Fruit fly (Drosophila melanogaster) whole organism, embryonic: ENCODE data around the gene Adat1.

Experiments used
- Ada2b ChIP-seq: fragments of 200-800 bp; sonication (Bioruptor generic); IDR thresholded peaks from 2 replicates; pipeline ENCODE4 v1.3.6; 2022; ENCODE audit warnings: missing biosample characterization, missing genetic modification characterization
- Asciz ChIP-seq: fragments of 200-800 bp; sonication (Bioruptor generic); optimal IDR thresholded peaks from 2 replicates; lab custom pipeline; 2017; ENCODE audit warnings: missing biosample characterization, mild to moderate bottlenecking, missing genetic modification characterization, missing genetic modification reagents
- Atf3 ChIP-seq: fragments of 200-800 bp; sonication (Bioruptor generic); optimal IDR thresholded peaks from 3 replicates; lab custom pipeline; 2016; ENCODE audit warnings: missing biosample characterization, missing genetic modification characterization
- B-H1 ChIP-seq: fragments of 200-800 bp; sonication (Bioruptor generic); IDR thresholded peaks from 3 replicates; pipeline ENCODE4 v1.3.6; 2022; ENCODE audit warnings: missing biosample characterization, missing genetic modification characterization
- CG1024 ChIP-seq: fragments of 200-800 bp; sonication (Bioruptor generic); IDR thresholded peaks from 2 replicates; pipeline ENCODE4 v1.3.6; 2022; ENCODE audit warnings: missing biosample characterization, missing genetic modification characterization
- CG11085 ChIP-seq: fragments of 200-800 bp; sonication (Bioruptor generic); IDR thresholded peaks from 2 replicates; pipeline ENCODE4 v1.3.6; 2022; ENCODE audit warnings: missing biosample characterization, missing genetic modification characterization
- CG11456 ChIP-seq: fragments of 200-800 bp; sonication (Bioruptor generic); IDR thresholded peaks from 3 replicates; pipeline ENCODE4 v1.3.6; 2022; ENCODE audit warnings: missing biosample characterization, missing genetic modification characterization
- CG13424 ChIP-seq: fragments of 200-800 bp; sonication (Bioruptor generic); optimal IDR thresholded peaks from 2 replicates; lab custom pipeline; 2019; ENCODE audit warnings: missing biosample characterization, mild to moderate bottlenecking, missing genetic modification characterization, moderate library complexity
- CG15696 ChIP-seq: fragments of 200-800 bp; sonication (Bioruptor generic); optimal IDR thresholded peaks from 2 replicates; lab custom pipeline; 2019; ENCODE audit warnings: missing biosample characterization, mild to moderate bottlenecking, missing genetic modification characterization, moderate library complexity
- CG16813 ChIP-seq: fragments of 200-800 bp; sonication (Bioruptor generic); IDR thresholded peaks from 3 replicates; pipeline ENCODE4 v1.3.6; 2022; ENCODE audit warnings: missing biosample characterization, missing genetic modification characterization; ENCODE audit not compliant: partially characterized antibody
- CG17829 ChIP-seq: fragments of 200-800 bp; optimal IDR thresholded peaks from 2 replicates; lab custom pipeline; 2019; ENCODE audit warnings: missing biosample characterization, mild to moderate bottlenecking, missing genetic modification characterization, moderate library complexity
- CG30403 ChIP-seq: fragments of 200-800 bp; sonication (Bioruptor generic); optimal IDR thresholded peaks from 3 replicates; lab custom pipeline; 2016; ENCODE audit warnings: missing biosample characterization, missing genetic modification characterization
- CG30431 ChIP-seq: fragments of 200-800 bp; sonication (Bioruptor generic); optimal IDR thresholded peaks from 2 replicates; lab custom pipeline; 2017; ENCODE audit warnings: missing biosample characterization, missing genetic modification characterization
- CG3163 ChIP-seq: fragments of 200-800 bp; sonication (Bioruptor generic); optimal IDR thresholded peaks from 3 replicates; lab custom pipeline; 2016; ENCODE audit warnings: missing biosample characterization, missing genetic modification characterization
- CG32532 ChIP-seq: fragments of 200-800 bp; sonication (Bioruptor generic); IDR thresholded peaks from 2 replicates; pipeline ENCODE4 v1.3.6; 2022; ENCODE audit warnings: missing biosample characterization, missing genetic modification characterization
- CG3838 ChIP-seq: fragments of 200-800 bp; sonication (Bioruptor generic); optimal IDR thresholded peaks from 3 replicates; lab custom pipeline; 2016; ENCODE audit warnings: missing biosample characterization, missing genetic modification characterization
- CG3847 ChIP-seq: fragments of 200-800 bp; sonication (Bioruptor generic); IDR thresholded peaks from 2 replicates; pipeline ENCODE4 v1.3.6; 2022; ENCODE audit warnings: missing biosample characterization, missing genetic modification characterization
- CG4854 ChIP-seq: fragments of 200-800 bp; sonication (Bioruptor generic); optimal IDR thresholded peaks from 2 replicates; lab custom pipeline; 2016; ENCODE audit warnings: missing biosample characterization, missing genetic modification characterization, inconsistent platforms
- CG5245 ChIP-seq: fragments of 200-800 bp; sonication (Bioruptor generic); optimal IDR thresholded peaks from 3 replicates; lab custom pipeline; 2016; ENCODE audit warnings: missing biosample characterization, missing genetic modification characterization
- CG6683 ChIP-seq: fragments of 200-800 bp; sonication (Bioruptor generic); optimal IDR thresholded peaks from 2 replicates; lab custom pipeline; 2017; ENCODE audit warnings: missing biosample characterization, mild to moderate bottlenecking, missing genetic modification characterization, missing genetic modification reagents
- CG7357 ChIP-seq: fragments of 200-800 bp; sonication (Bioruptor generic); IDR thresholded peaks from 3 replicates; pipeline ENCODE4 v1.3.6; 2022; ENCODE audit warnings: missing biosample characterization, missing genetic modification characterization
- CG7786 ChIP-seq: fragments of 200-800 bp; sonication (Bioruptor generic); optimal IDR thresholded peaks from 2 replicates; lab custom pipeline; 2016; ENCODE audit warnings: missing biosample characterization, missing genetic modification characterization
- CG9609 ChIP-seq: fragments of 200-800 bp; sonication (Bioruptor generic); optimal IDR thresholded peaks from 3 replicates; lab custom pipeline; 2016; ENCODE audit warnings: missing biosample characterization, missing genetic modification characterization
- CHES-1-like ChIP-seq: fragments of 200-800 bp; sonication (Bioruptor generic); optimal IDR thresholded peaks from 2 replicates; lab custom pipeline; 2016; ENCODE audit warnings: missing biosample characterization, missing genetic modification characterization
- D19B ChIP-seq: fragments of 200-800 bp; sonication (Bioruptor generic); optimal IDR thresholded peaks from 2 replicates; lab custom pipeline; 2017; ENCODE audit warnings: missing biosample characterization, mild to moderate bottlenecking, missing genetic modification characterization
- Deaf1 ChIP-seq: fragments of 200-800 bp; optimal IDR thresholded peaks from 3 replicates; lab custom pipeline; 2019; ENCODE audit warnings: missing biosample characterization, mild to moderate bottlenecking, missing genetic modification characterization, moderate library complexity
- Dll ChIP-seq: fragments of 200-800 bp; sonication (Bioruptor generic); IDR thresholded peaks from 4 replicates; pipeline ENCODE4 v1.3.6; 2022; ENCODE audit warnings: missing biosample characterization, missing genetic modification characterization; ENCODE audit not compliant: partially characterized antibody
- ERR ChIP-seq: fragments of 200-800 bp; sonication (Bioruptor generic); optimal IDR thresholded peaks from 2 replicates; lab custom pipeline; 2016; ENCODE audit warnings: missing biosample characterization, missing genetic modification characterization
- Elba2 ChIP-seq: fragments of 200-800 bp; sonication (Bioruptor generic); optimal IDR thresholded peaks from 3 replicates; lab custom pipeline; 2016; ENCODE audit warnings: missing biosample characterization, missing genetic modification characterization
- H15 ChIP-seq: fragments of 200-800 bp; sonication (Bioruptor generic); IDR thresholded peaks from 3 replicates; pipeline ENCODE4 v1.3.6; 2022; ENCODE audit warnings: missing biosample characterization, missing genetic modification characterization
- HLHmδ ChIP-seq: fragments of 200-800 bp; sonication (Bioruptor generic); optimal IDR thresholded peaks from 2 replicates; lab custom pipeline; 2018; ENCODE audit warnings: missing biosample characterization, mild to moderate bottlenecking, missing genetic modification characterization, moderate library complexity
- HmgZ ChIP-seq: fragments of 200-800 bp; sonication (Bioruptor generic); optimal IDR thresholded peaks from 2 replicates; lab custom pipeline; 2018; ENCODE audit warnings: missing biosample characterization, mild to moderate bottlenecking, missing genetic modification characterization
- MBD-R2 ChIP-seq: fragments of 200-800 bp; sonication (Bioruptor generic); IDR thresholded peaks from 2 replicates; pipeline ENCODE4 v1.3.6; 2022; ENCODE audit warnings: missing biosample characterization, missing genetic modification characterization
- Mrtf ChIP-seq: fragments of 200-800 bp; sonication (Bioruptor generic); IDR thresholded peaks from 3 replicates; pipeline ENCODE4 v1.3.6; 2022; ENCODE audit warnings: missing biosample characterization, missing genetic modification characterization
- Rx ChIP-seq: fragments of 200-800 bp; sonication (Bioruptor generic); IDR thresholded peaks from 2 replicates; pipeline ENCODE4 v1.3.6; 2022; ENCODE audit warnings: missing biosample characterization, missing genetic modification characterization
- amos ChIP-seq: fragments of 200-800 bp; sonication (Bioruptor generic); IDR thresholded peaks from 2 replicates; pipeline ENCODE4 v1.3.6; 2022; ENCODE audit warnings: missing biosample characterization, missing genetic modification characterization; ENCODE audit not compliant: partially characterized antibody
- ash1 ChIP-seq: fragments of 200-800 bp; sonication (Bioruptor generic); optimal IDR thresholded peaks from 2 replicates; lab custom pipeline; 2018; ENCODE audit warnings: missing biosample characterization, mild to moderate bottlenecking, missing genetic modification characterization
- chinmo ChIP-seq: fragments of 200-800 bp; sonication (Bioruptor generic); IDR thresholded peaks from 4 replicates; pipeline ENCODE4 v1.3.6; 2022; ENCODE audit warnings: missing biosample characterization, missing genetic modification characterization; ENCODE audit not compliant: partially characterized antibody
- fd64A ChIP-seq: fragments of 200-800 bp; sonication (Bioruptor generic); optimal IDR thresholded peaks from 3 replicates; lab custom pipeline; 2018; ENCODE audit warnings: missing biosample characterization, mild to moderate bottlenecking, missing genetic modification characterization
- fu2 ChIP-seq: fragments of 200-800 bp; sonication (Bioruptor generic); optimal IDR thresholded peaks from 2 replicates; lab custom pipeline; 2016; ENCODE audit warnings: missing biosample characterization, missing genetic modification characterization
- gfzf ChIP-seq: fragments of 200-800 bp; sonication (Bioruptor generic); optimal IDR thresholded peaks from 2 replicates; lab custom pipeline; 2016; ENCODE audit warnings: missing biosample characterization, mild to moderate bottlenecking, missing genetic modification characterization, moderate library complexity
- knrl ChIP-seq: fragments of 200-800 bp; sonication (Bioruptor generic); IDR thresholded peaks from 3 replicates; pipeline ENCODE4 v1.3.6; 2022; ENCODE audit warnings: missing biosample characterization, missing genetic modification characterization; ENCODE audit not compliant: partially characterized antibody
- nmo ChIP-seq: fragments of 200-800 bp; sonication (Bioruptor generic); optimal IDR thresholded peaks from 2 replicates; lab custom pipeline; 2018; ENCODE audit warnings: missing biosample characterization, mild to moderate bottlenecking, missing genetic modification characterization, moderate library complexity
- phol ChIP-seq: fragments of 200-800 bp; sonication (Bioruptor generic); optimal IDR thresholded peaks from 3 replicates; lab custom pipeline; 2018; ENCODE audit warnings: missing biosample characterization, mild to moderate bottlenecking, missing genetic modification characterization, moderate library complexity
- pnt ChIP-seq: fragments of 200-800 bp; sonication (Bioruptor generic); optimal IDR thresholded peaks from 3 replicates; lab custom pipeline; 2016; ENCODE audit warnings: missing biosample characterization, missing genetic modification characterization
- row ChIP-seq: fragments of 200-800 bp; sonication (Bioruptor generic); IDR thresholded peaks from 3 replicates; pipeline ENCODE4 v1.3.6; 2022; ENCODE audit warnings: missing biosample characterization, missing genetic modification characterization
- toy ChIP-seq: fragments of 200-800 bp; sonication (Bioruptor generic); IDR thresholded peaks from 2 replicates; pipeline ENCODE4 v1.3.6; 2022; ENCODE audit warnings: missing biosample characterization, missing genetic modification characterization
- trem ChIP-seq: fragments of 200-800 bp; optimal IDR thresholded peaks from 3 replicates; lab custom pipeline; 2019; ENCODE audit warnings: missing biosample characterization, mild to moderate bottlenecking, missing genetic modification characterization, moderate library complexity
- tup ChIP-seq: fragments of 200-800 bp; sonication (Bioruptor generic); optimal IDR thresholded peaks from 2 replicates; lab custom pipeline; 2016; ENCODE audit warnings: missing biosample characterization, mild to moderate bottlenecking, missing genetic modification characterization, moderate library complexity
- wdn ChIP-seq: fragments of 200-800 bp; sonication (Bioruptor generic); IDR thresholded peaks from 2 replicates; pipeline ENCODE4 v1.3.6; 2022; ENCODE audit warnings: missing biosample characterization, missing genetic modification characterization
- yki ChIP-seq: fragments of >200 bp; optimal IDR thresholded peaks from 3 replicates; lab custom pipeline; 2018
- zfh2 ChIP-seq: fragments of 200-800 bp; sonication (Bioruptor generic); optimal IDR thresholded peaks from 2 replicates; lab custom pipeline; 2016; ENCODE audit warnings: missing biosample characterization, missing genetic modification characterization

Adat1 gene

dm6 chr2L:13833058-13833457, 21.8 kb upstream of the Adat1 start, which contains the start of the genes GatC, PolG2 and Polr2C (continued):
- no peak for TF ChIP-seq wdn (GFP tag; lab: Robert Waterston, UW)
- peak; percentile 80 for TF ChIP-seq Dll
- no peak for TF ChIP-seq H15 (GFP tag; lab: Robert Waterston, UW)
- TF ChIP-seq B-H1, result no peak; the same call in 2 of the 3 replicates
- TF ChIP-seq Rx (GFP tag; lab: Robert Waterston, UW), result no peak
- TF ChIP-seq trem (tag; lab: Kevin White, UChicago), result peak; percentile 54
- peak; percentile 51 for TF ChIP-seq CG9609 (GFP tag; lab: Kevin White, UChicago)
- no peak for TF ChIP-seq CG1024 (GFP tag; lab: Robert Waterston, UW)
- TF ChIP-seq CG3847 (GFP tag; lab: Robert Waterston, UW), result peak; percentile 27; the same call in 1 of the 2 replicates
- peak; percentile 11 for TF ChIP-seq pnt (GFP tag; lab: Kevin White, UChicago)
- no peak for TF ChIP-seq ash1 (GFP tag; lab: Kevin White, UChicago)
- TF ChIP-seq CG32532 (GFP tag; lab: Robert Waterston, UW), result peak; percentile 34; the same call in 1 of the 2 replicates
- peak; percentile 72 for TF ChIP-seq CHES-1-like (GFP tag; lab: Kevin White, UChicago)
- TF ChIP-seq CG30431 (GFP tag; lab: Kevin White, UChicago), result no peak
- peak; percentile 48; the same call in 1 of the 2 replicates for TF ChIP-seq Ada2b
- peak; percentile 79; the same call in 1 of the 2 replicates for TF ChIP-seq amos (GFP tag; lab: Robert Waterston, UW)
- TF ChIP-seq Elba2 (GFP tag; lab: Kevin White, UChicago), result peak; percentile 67
- TF ChIP-seq yki (lab: Kevin White, UChicago), result no peak
- peak; percentile 2 for TF ChIP-seq CG15696 (tag; lab: Kevin White, UChicago)
- peak; percentile 82 for TF ChIP-seq CG7357 (GFP tag; lab: Robert Waterston, UW)
- TF ChIP-seq CG5245 (GFP tag; lab: Kevin White, UChicago), result no peak
- no peak for TF ChIP-seq D19B
- TF ChIP-seq phol (tag; lab: Kevin White, UChicago), result peak; percentile 55
- TF ChIP-seq Deaf1 (tag; lab: Kevin White, UChicago), result no peak
- peak; percentile 55 for TF ChIP-seq zfh2
- peak; percentile 61 for TF ChIP-seq HmgZ (tag; lab: Kevin White, UChicago)
- TF ChIP-seq MBD-R2 (GFP tag; lab: Robert Waterston, UW), result peak; percentile 82
- peak; percentile 84 for TF ChIP-seq chinmo (GFP tag; lab: Robert Waterston, UW)
- TF ChIP-seq CG3838 (GFP tag; lab: Kevin White, UChicago), result peak; percentile 60
- peak; percentile 81 for TF ChIP-seq knrl (GFP tag; lab: Robert Waterston, UW)
- TF ChIP-seq CG16813 (GFP tag; lab: Robert Waterston, UW), result peak; percentile 78
- peak; percentile 35 for TF ChIP-seq Atf3
- peak; percentile 52 for TF ChIP-seq gfzf (GFP tag; lab: Kevin White, UChicago)
- no peak for TF ChIP-seq CG3163
- TF ChIP-seq tup, result no peak
- TF ChIP-seq HLHmδ, result no peak
- TF ChIP-seq ERR, result no peak
- TF ChIP-seq fu2 (GFP tag; lab: Kevin White, UChicago), result peak; percentile 32
- peak; percentile 53 for TF ChIP-seq CG17829 (tag; lab: Kevin White, UChicago)
- TF ChIP-seq row (GFP tag; lab: Robert Waterston, UW), result peak; percentile 92
- TF ChIP-seq CG11085 (GFP tag; lab: Robert Waterston, UW), result no peak
- TF ChIP-seq CG30403 (GFP tag; lab: Kevin White, UChicago), result peak; percentile 55
- TF ChIP-seq Asciz (GFP tag; lab: Kevin White, UChicago), result no peak
- 0 out of 3 replicates have a peak, but pooled peaks have one; percentile 47 for TF ChIP-seq CG11456 (GFP tag; lab: Robert Waterston, UW)
- no peak for TF ChIP-seq Mrtf (GFP tag; lab: Robert Waterston, UW)
- TF ChIP-seq toy, result no peak
- peak; percentile 2 for TF ChIP-seq CG4854 (GFP tag; lab: Kevin White, UChicago)
- TF ChIP-seq nmo (GFP tag; lab: Kevin White, UChicago), result peak; percentile 70
- no peak for TF ChIP-seq fd64A (GFP tag; lab: Kevin White, UChicago)
- peak; percentile 7 for TF ChIP-seq CG7786 (GFP tag; lab: Kevin White, UChicago)
- peak; percentile 43 for TF ChIP-seq CG13424 (tag; lab: Kevin White, UChicago)
- no peak for TF ChIP-seq CG6683 (GFP tag; lab: Kevin White, UChicago)
